Fruit fly (Drosophila melanogaster) whole organism, prepupa: ENCODE measurements around the gene MFS3.

Source experiments
- CG10631 ChIP-seq: fragments of 200-800 bp; sonication (Bioruptor generic); optimal IDR thresholded peaks from 2 replicates; lab custom pipeline; 2016; ENCODE audit warnings: missing biosample characterization, missing genetic modification characterization
- CG10669 ChIP-seq: fragments of 200-800 bp; sonication (Bioruptor generic); optimal IDR thresholded peaks from 3 replicates; lab custom pipeline; 2018; ENCODE audit warnings: missing biosample characterization, mild to moderate bottlenecking, missing genetic modification characterization, moderate library complexity
- CG11762 ChIP-seq: fragments of 200-800 bp; sonication (Bioruptor generic); optimal IDR thresholded peaks from 3 replicates; lab custom pipeline; 2016; ENCODE audit warnings: missing biosample characterization, missing genetic modification characterization; ENCODE audit not compliant: insufficient read depth
- CG11902 ChIP-seq: fragments of 200-800 bp; sonication (Bioruptor generic); optimal IDR thresholded peaks from 3 replicates; lab custom pipeline; 2016; ENCODE audit warnings: missing biosample characterization, missing genetic modification characterization
- CG15336 ChIP-seq: fragments of 200-800 bp; sonication (Bioruptor generic); IDR thresholded peaks from 2 replicates; pipeline ENCODE4 v1.3.6; 2022; ENCODE audit warnings: missing biosample characterization, missing genetic modification characterization
- CG1621 ChIP-seq: fragments of 200-800 bp; sonication (Bioruptor generic); optimal IDR thresholded peaks from 3 replicates; lab custom pipeline; 2018; ENCODE audit warnings: missing biosample characterization, mild to moderate bottlenecking, missing genetic modification characterization
- CG16779 ChIP-seq: fragments of 200-800 bp; sonication (Bioruptor generic); optimal IDR thresholded peaks from 3 replicates; lab custom pipeline; 2017; ENCODE audit warnings: missing biosample characterization, mild to moderate bottlenecking, missing genetic modification characterization
- CG31627 ChIP-seq: fragments of 200-800 bp; sonication (Bioruptor generic); optimal IDR thresholded peaks from 3 replicates; lab custom pipeline; 2016; ENCODE audit warnings: missing biosample characterization, missing genetic modification characterization
- CG32006 ChIP-seq: fragments of 200-800 bp; sonication (Bioruptor generic); optimal IDR thresholded peaks from 3 replicates; lab custom pipeline; 2017; ENCODE audit warnings: missing biosample characterization, mild to moderate bottlenecking, missing genetic modification characterization
- CG34406 ChIP-seq: fragments of 200-800 bp; sonication (Bioruptor generic); optimal IDR thresholded peaks from 3 replicates; lab custom pipeline; 2016; ENCODE audit warnings: missing biosample characterization, missing genetic modification characterization
- CG4318 ChIP-seq: fragments of 200-800 bp; sonication (Bioruptor generic); optimal IDR thresholded peaks from 3 replicates; lab custom pipeline; 2017; ENCODE audit warnings: missing biosample characterization, mild to moderate bottlenecking, missing genetic modification characterization
- CG6276 ChIP-seq: fragments of 200-800 bp; sonication (Bioruptor generic); optimal IDR thresholded peaks from 2 replicates; lab custom pipeline; 2017; ENCODE audit warnings: missing biosample characterization, mild to moderate bottlenecking, missing genetic modification characterization
- CG6792 ChIP-seq: fragments of 200-800 bp; sonication (Bioruptor generic); optimal IDR thresholded peaks from 3 replicates; lab custom pipeline; 2016; ENCODE audit warnings: missing biosample characterization, missing genetic modification characterization
- CG7368 ChIP-seq: fragments of 200-800 bp; sonication (Bioruptor generic); optimal IDR thresholded peaks from 3 replicates; lab custom pipeline; 2016; ENCODE audit warnings: missing biosample characterization, missing genetic modification characterization
- CG8119 ChIP-seq: fragments of 200-800 bp; sonication (Bioruptor generic); IDR thresholded peaks from 3 replicates; pipeline ENCODE4 v1.3.6; 2022; ENCODE audit warnings: missing biosample characterization, missing genetic modification characterization
- CG8632 ChIP-seq: fragments of 200-800 bp; sonication (Bioruptor generic); optimal IDR thresholded peaks from 3 replicates; lab custom pipeline; 2016; ENCODE audit warnings: missing biosample characterization, missing genetic modification characterization
- CG9139 ChIP-seq: fragments of 200-800 bp; sonication (Bioruptor generic); optimal IDR thresholded peaks from 3 replicates; lab custom pipeline; 2017; ENCODE audit warnings: missing biosample characterization, mild to moderate bottlenecking, missing genetic modification characterization
- Eip78C ChIP-seq: fragments of 200-800 bp; sonication (Bioruptor generic); peaks from one replicate; lab custom pipeline; 2016; ENCODE audit warnings: missing biosample characterization, missing genetic modification characterization
- Eip93F ChIP-seq: fragments of 200-800 bp; sonication (Bioruptor generic); optimal IDR thresholded peaks from 2 replicates; lab custom pipeline; 2016; ENCODE audit warnings: missing biosample characterization, mild to moderate bottlenecking, missing genetic modification characterization
- Ets21C ChIP-seq: fragments of 200-800 bp; sonication (Bioruptor generic); optimal IDR thresholded peaks from 3 replicates; lab custom pipeline; 2016; ENCODE audit warnings: missing biosample characterization, missing genetic modification characterization
- Ets96B ChIP-seq: fragments of 200-800 bp; optimal IDR thresholded peaks from 2 replicates; lab custom pipeline; 2019; ENCODE audit warnings: missing biosample characterization, mild to moderate bottlenecking, missing genetic modification characterization, moderate library complexity
- Hr38 ChIP-seq: sonication (Bioruptor generic); optimal IDR thresholded peaks from 2 replicates; lab custom pipeline; 2016; ENCODE audit warnings: missing biosample characterization, missing genetic modification characterization
- Lpt ChIP-seq: fragments of 200-800 bp; sonication (Bioruptor generic); optimal IDR thresholded peaks from 3 replicates; lab custom pipeline; 2016; ENCODE audit warnings: missing biosample characterization, missing genetic modification characterization
- Met ChIP-seq: fragments of 200-800 bp; sonication (Bioruptor generic); optimal IDR thresholded peaks from 3 replicates; lab custom pipeline; 2016; ENCODE audit warnings: missing biosample characterization, missing genetic modification characterization
- OdsH ChIP-seq: fragments of 200-800 bp; sonication (Bioruptor generic); optimal IDR thresholded peaks from 3 replicates; lab custom pipeline; 2016; ENCODE audit warnings: missing biosample characterization, missing genetic modification characterization
- achi ChIP-seq: fragments of 200-800 bp; sonication (Bioruptor generic); optimal IDR thresholded peaks from 3 replicates; lab custom pipeline; 2016; ENCODE audit warnings: missing biosample characterization, missing genetic modification characterization
- acj6 ChIP-seq: fragments of 200-800 bp; sonication (Bioruptor generic); optimal IDR thresholded peaks from 3 replicates; lab custom pipeline; 2016; ENCODE audit warnings: missing biosample characterization, missing genetic modification characterization
- dac ChIP-seq: fragments of 200-800 bp; sonication (Bioruptor generic); optimal IDR thresholded peaks from 2 replicates; lab custom pipeline; 2017; ENCODE audit warnings: missing biosample characterization, mild to moderate bottlenecking, missing genetic modification characterization
- eg ChIP-seq: fragments of 200-800 bp; sonication (Bioruptor generic); IDR thresholded peaks from 3 replicates; pipeline ENCODE4 v1.3.6; 2022; ENCODE audit warnings: missing biosample characterization, missing genetic modification characterization
- fd59A ChIP-seq: fragments of 200-800 bp; sonication (Bioruptor generic); optimal IDR thresholded peaks from 2 replicates; lab custom pipeline; 2017; ENCODE audit warnings: missing biosample characterization, mild to moderate bottlenecking, missing genetic modification characterization, missing genetic modification reagents
- pdm3 ChIP-seq: fragments of 200-800 bp; sonication (Bioruptor generic); optimal IDR thresholded peaks from 3 replicates; lab custom pipeline; 2016; ENCODE audit warnings: missing biosample characterization, missing genetic modification characterization
- spab ChIP-seq: fragments of 200-800 bp; sonication (Bioruptor generic); optimal IDR thresholded peaks from 2 replicates; lab custom pipeline; 2017; ENCODE audit warnings: missing biosample characterization, mild to moderate bottlenecking, missing genetic modification characterization, missing genetic modification reagents
- vri ChIP-seq: fragments of 200-800 bp; sonication (Bioruptor generic); optimal IDR thresholded peaks from 3 replicates; lab custom pipeline; 2016; ENCODE audit warnings: missing biosample characterization, mild to moderate bottlenecking, missing genetic modification characterization

The MFS3 gene

DNA sequence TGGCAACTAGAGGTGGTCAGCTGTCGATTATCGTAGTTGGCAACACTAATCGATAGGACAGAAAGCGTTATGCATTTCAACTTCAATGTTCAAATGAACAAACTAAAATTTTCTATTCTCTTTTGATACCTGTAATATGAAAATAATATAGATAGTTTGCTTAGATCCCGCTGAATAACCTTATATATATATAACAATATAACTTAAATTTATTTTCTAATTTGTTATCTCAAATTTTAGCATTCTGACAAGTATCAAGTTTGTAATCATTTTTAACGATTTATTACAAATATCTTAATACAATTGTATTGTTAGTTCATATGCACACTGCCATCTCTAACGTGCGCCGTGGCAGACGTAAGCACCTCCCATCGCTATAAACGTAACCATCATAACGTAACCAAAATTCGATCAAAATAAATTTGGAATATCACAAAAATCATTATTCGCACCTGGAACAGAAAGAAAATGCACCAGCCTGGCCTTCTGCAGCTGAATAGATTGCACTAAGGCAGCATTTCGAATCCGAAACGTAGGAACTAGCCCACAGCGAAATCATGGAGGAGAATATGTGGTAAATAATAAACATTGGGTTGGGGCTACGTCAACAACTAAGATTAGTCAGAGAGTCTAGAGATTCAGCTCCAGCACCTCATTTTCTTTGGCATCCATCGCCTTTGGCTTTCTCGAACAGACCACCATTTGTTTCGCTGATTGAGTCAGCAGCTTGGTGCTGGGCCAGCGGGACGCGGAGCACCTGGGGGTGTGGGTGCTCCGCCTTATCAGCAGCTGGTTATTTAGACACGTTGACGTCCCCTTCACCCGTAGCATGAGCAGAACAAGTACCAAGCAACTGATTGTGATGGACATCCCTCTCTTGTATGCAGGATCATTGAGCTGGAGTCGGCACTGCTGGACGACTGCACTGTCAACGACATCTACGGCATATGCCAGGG, 13.8 kb upstream of the MFS3 start, which contains the start of the genes Pino and TBC1D23 (continued):
- TF ChIP-seq CG11902 (GFP tag; lab: Kevin White, UChicago): peak; percentile 43
- TF ChIP-seq CG6792 (GFP tag; lab: Kevin White, UChicago): peak; percentile 61
- peak; percentile 38 for TF ChIP-seq achi (GFP tag; lab: Kevin White, UChicago)
- TF ChIP-seq fd59A (GFP tag; lab: Kevin White, UChicago): peak; percentile 20
- peak; percentile 65 for TF ChIP-seq Ets96B (tag; lab: Kevin White, UChicago)
- TF ChIP-seq CG34406: peak; percentile 38
- no peak for TF ChIP-seq Hr38
- TF ChIP-seq eg (GFP tag; lab: Robert Waterston, UW): peak; percentile 77
- TF ChIP-seq OdsH: peak; percentile 78
- peak; percentile 61; the same call in 2 of the 3 replicates for TF ChIP-seq CG8119
- peak; percentile 19 for TF ChIP-seq dac (GFP tag; lab: Kevin White, UChicago)
- TF ChIP-seq, all 60 proteins: peak for 50

DNA sequence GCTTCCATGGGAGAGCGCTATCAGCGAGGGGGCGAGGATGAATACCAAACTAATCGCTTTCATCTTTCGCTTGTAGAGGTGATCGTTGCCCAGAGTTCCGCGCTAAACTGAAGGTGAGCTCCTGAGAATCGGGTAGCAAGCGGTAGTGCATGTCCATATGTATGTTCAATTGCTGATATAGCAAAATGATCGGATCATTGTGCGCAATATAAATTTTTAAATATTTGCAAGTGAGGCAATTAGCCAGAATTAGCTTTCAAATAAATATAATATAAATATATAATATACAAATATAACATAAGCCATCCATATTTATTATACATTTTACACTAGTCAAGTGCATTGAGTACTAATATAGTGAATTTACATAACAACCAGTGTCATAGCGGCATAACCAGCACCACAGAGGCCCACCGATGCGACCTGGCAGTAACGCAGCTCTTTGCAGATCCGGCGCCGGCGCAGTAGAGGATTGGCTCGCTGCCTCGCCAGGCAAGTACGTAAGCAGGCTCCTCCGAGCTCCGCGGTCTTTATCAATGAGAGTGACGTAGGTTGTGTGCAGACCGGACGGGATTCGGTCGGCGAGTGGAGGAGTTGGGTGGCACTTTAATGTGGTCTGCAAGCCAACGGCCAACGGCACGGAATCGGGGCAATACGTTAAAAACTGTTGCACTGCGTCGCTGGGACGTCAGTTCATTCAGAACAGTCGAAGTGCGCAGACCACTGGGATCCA, 8.8 kb upstream of the MFS3 start, which contains the start of the genes Iris and CG4577:
Iris (minus strand) TSS at position 88 of the 733 bp plus-strand sequence.
CG4577 (plus strand) TSS at position 683 of the 733 bp plus-strand sequence.
- TF ChIP-seq CG1621 (tag; lab: Kevin White, UChicago) (no peak), CG16779 (peak; percentile 2), spab (GFP tag; lab: Kevin White, UChicago) (no peak), Hr38 (no peak), CG15336 (GFP tag; lab: Robert Waterston, UW) (no peak), CG6276 (GFP tag; lab: Kevin White, UChicago) (no peak), Ets96B (tag; lab: Kevin White, UChicago) (no peak), Eip93F (GFP tag; lab: Kevin White, UChicago) (no peak)
- TF ChIP-seq, all 60 proteins: peak for 1

DNA sequence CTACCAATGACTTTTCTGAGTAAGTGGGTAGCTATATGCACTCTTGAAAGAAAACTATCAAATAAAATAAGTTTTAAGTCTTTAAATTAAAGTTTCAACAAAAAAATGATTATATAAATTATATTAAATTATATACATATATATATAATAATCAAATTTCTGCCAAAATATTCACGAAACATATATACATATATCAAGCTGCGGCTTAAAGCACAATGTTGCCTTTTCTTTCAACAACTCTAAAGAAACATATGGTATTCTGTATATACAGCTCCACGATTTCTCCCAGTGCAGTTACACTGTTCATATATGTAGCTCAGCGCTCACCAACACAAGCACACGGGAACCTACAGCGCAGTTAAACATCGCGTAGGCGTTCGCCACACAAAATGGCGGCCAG, 7.5 kb upstream of the MFS3 start:
- TF ChIP-seq CG34406: no peak
- TF ChIP-seq CG7368 (GFP tag; lab: Kevin White, UChicago): no peak
- TF ChIP-seq CG10631 (GFP tag; lab: Kevin White, UChicago): peak; percentile 37
- peak; percentile 25 for TF ChIP-seq achi (GFP tag; lab: Kevin White, UChicago)
- TF ChIP-seq OdsH: peak; percentile 28
- TF ChIP-seq pdm3 (GFP tag; lab: Kevin White, UChicago): no peak
- TF ChIP-seq CG31627 (GFP tag; lab: Kevin White, UChicago): no peak
- TF ChIP-seq CG6276 (GFP tag; lab: Kevin White, UChicago): peak; percentile 34
- TF ChIP-seq vri (GFP tag; lab: Kevin White, UChicago): no peak
- TF ChIP-seq fd59A (GFP tag; lab: Kevin White, UChicago): no peak
- TF ChIP-seq acj6 (GFP tag; lab: Kevin White, UChicago): peak; percentile 31
- no peak for TF ChIP-seq CG9139 (GFP tag; lab: Kevin White, UChicago)
- TF ChIP-seq CG8119: peak; percentile 43; the same call in 1 of the 3 replicates
- no peak for TF ChIP-seq Met (GFP tag; lab: Kevin White, UChicago)
- TF ChIP-seq CG4318: no peak
- peak; percentile 26 for TF ChIP-seq CG8632 (GFP tag; lab: Kevin White, UChicago)
- no peak for TF ChIP-seq Ets21C (GFP tag; lab: Kevin White, UChicago)
- TF ChIP-seq CG32006 (GFP tag; lab: Kevin White, UChicago): peak; percentile 57
- TF ChIP-seq CG10669 (GFP tag; lab: Kevin White, UChicago): no peak
- peak; percentile 51 for TF ChIP-seq Eip78C (GFP tag; lab: Kevin White, UChicago)
- no peak for TF ChIP-seq Lpt (GFP tag; lab: Kevin White, UChicago)
- TF ChIP-seq CG11762: no peak
- TF ChIP-seq eg (GFP tag; lab: Robert Waterston, UW): 0 out of 3 replicates have a peak, but pooled peaks have one; percentile 30
- no peak for TF ChIP-seq CG16779
- peak; percentile 28 for TF ChIP-seq Ets96B (tag; lab: Kevin White, UChicago)
